Worm (Caenorhabditis elegans) whole organism, L1 larva: Measurements from ENCODE around the gene F35F10.14.

ENCODE experiments used
- C04F5.9 ChIP-seq: sonication (generic microtip); optimal IDR thresholded peaks from 2 replicates; lab custom pipeline; 2016; ENCODE audit warnings: missing genetic modification characterization, missing compliant biosample characterization
- F16B12.6 ChIP-seq: fragments of 150-350 bp; optimal IDR thresholded peaks from 2 replicates; lab custom pipeline; 2014; ENCODE audit warnings: missing biosample characterization, missing genetic modification characterization
- Y116A8C.19 ChIP-seq: sonication (generic microtip); optimal IDR thresholded peaks from 2 replicates; lab custom pipeline; 2016; ENCODE audit warnings: missing compliant biosample characterization, missing genetic modification characterization, borderline replicate concordance
- aha-1 ChIP-seq: fragments of 150-350 bp; optimal IDR thresholded peaks from 2 replicates; lab custom pipeline; 2014; ENCODE audit warnings: missing biosample characterization, missing genetic modification characterization
- aly-2 ChIP-seq: fragments of 150-350 bp; optimal IDR thresholded peaks from 2 replicates; lab custom pipeline; 2014; ENCODE audit warnings: missing biosample characterization, missing genetic modification characterization
- blmp-1 ChIP-seq: fragments of 150-350 bp; optimal IDR thresholded peaks from 2 replicates; lab custom pipeline; 2014; ENCODE audit warnings: missing biosample characterization, missing genetic modification characterization
- ceh-63 ChIP-seq: fragments of 200-800 bp; sonication (Bioruptor generic); optimal IDR thresholded peaks from 2 replicates; lab custom pipeline; 2018; ENCODE audit warnings: mild to moderate bottlenecking, missing genetic modification characterization, missing compliant biosample characterization
- ceh-8 ChIP-seq: fragments of 200-800 bp; sonication (Bioruptor generic); optimal IDR thresholded peaks from 2 replicates; lab custom pipeline; 2018; ENCODE audit warnings: mild to moderate bottlenecking, missing genetic modification characterization, moderate library complexity, missing compliant biosample characterization
- ceh-82 ChIP-seq, 3 experiments: fragments of 150-350 bp in 1 of 3; sonication (generic microtip) in 2 of 3; optimal IDR thresholded peaks; 2 replicates each; lab custom pipeline; 2014 to 2017; ENCODE audit warnings: missing biosample characterization in 3 of 3, missing genetic modification characterization in 3 of 3
- ceh-88 ChIP-seq: fragments of 200-800 bp; sonication (Bioruptor generic); IDR thresholded peaks from 2 replicates; pipeline ENCODE4 v1.3.6; 2022; ENCODE audit warnings: missing genetic modification characterization, missing compliant biosample characterization
- ceh-90 ChIP-seq: sonication (generic microtip); optimal IDR thresholded peaks from 2 replicates; lab custom pipeline; 2016; ENCODE audit warnings: missing genetic modification characterization, missing compliant biosample characterization
- ces-1 ChIP-seq: fragments of 150-350 bp; optimal IDR thresholded peaks from 2 replicates; lab custom pipeline; 2014; ENCODE audit warnings: missing biosample characterization, missing genetic modification reagents, missing genetic modification characterization
- dsc-1 ChIP-seq: sonication (generic microtip); optimal IDR thresholded peaks from 2 replicates; lab custom pipeline; 2016; ENCODE audit warnings: mild to moderate bottlenecking, missing genetic modification characterization, missing compliant biosample characterization
- efl-3 ChIP-seq: fragments of 200-800 bp; sonication (Bioruptor generic); optimal IDR thresholded peaks from 2 replicates; lab custom pipeline; 2018; ENCODE audit warnings: mild to moderate bottlenecking, missing genetic modification characterization, missing compliant biosample characterization
- egl-13 ChIP-seq: sonication (generic microtip); optimal IDR thresholded peaks from 2 replicates; lab custom pipeline; 2016; ENCODE audit warnings: missing genotype, missing genetic modification reagents, missing genetic modification characterization, missing compliant biosample characterization
- elt-2 ChIP-seq: sonication (generic microtip); optimal IDR thresholded peaks from 2 replicates; lab custom pipeline; 2016; ENCODE audit warnings: missing genetic modification characterization, mild to moderate bottlenecking, inconsistent platforms, missing compliant biosample characterization, missing genetic modification reagents
- ets-5 ChIP-seq: fragments of 200-800 bp; sonication (Bioruptor generic); IDR thresholded peaks from 2 replicates; pipeline ENCODE4 v1.3.6; 2022; ENCODE audit warnings: missing genetic modification characterization, missing compliant biosample characterization
- fkh-4 ChIP-seq: sonication (generic microtip); optimal IDR thresholded peaks from 2 replicates; lab custom pipeline; 2016; ENCODE audit warnings: missing compliant biosample characterization, missing genetic modification characterization, borderline replicate concordance
- grh-1 ChIP-seq: fragments of 200-800 bp; sonication (Bioruptor generic); IDR thresholded peaks from 2 replicates; pipeline ENCODE4 v1.3.6; 2022; ENCODE audit warnings: missing genetic modification reagents, missing genetic modification characterization, missing compliant biosample characterization
- hlh-4 ChIP-seq: sonication (generic microtip); optimal IDR thresholded peaks from 2 replicates; lab custom pipeline; 2016; ENCODE audit warnings: mild to moderate bottlenecking, missing genetic modification characterization, missing compliant biosample characterization
- irx-1 ChIP-seq: sonication (generic microtip); optimal IDR thresholded peaks from 2 replicates; lab custom pipeline; 2016; ENCODE audit warnings: missing genetic modification characterization, missing compliant biosample characterization
- jun-1 ChIP-seq: fragments of 150-350 bp; optimal IDR thresholded peaks from 2 replicates; lab custom pipeline; 2014; ENCODE audit warnings: missing biosample characterization, missing genetic modification reagents, missing genetic modification characterization
- lin-14 ChIP-seq: fragments of 200-800 bp; sonication (Bioruptor generic); optimal IDR thresholded peaks from 2 replicates; lab custom pipeline; 2018; ENCODE audit warnings: mild to moderate bottlenecking, missing genetic modification characterization, moderate library complexity, missing compliant biosample characterization
- mep-1 ChIP-seq: fragments of 150-350 bp; optimal IDR thresholded peaks from 2 replicates; lab custom pipeline; 2014; ENCODE audit warnings: missing biosample characterization, missing genetic modification characterization
- nhr-11 ChIP-seq: fragments of 150-350 bp; optimal IDR thresholded peaks from 2 replicates; lab custom pipeline; 2014; ENCODE audit warnings: missing biosample characterization, missing genetic modification characterization
- nhr-20 ChIP-seq: sonication (generic microtip); optimal IDR thresholded peaks from 2 replicates; lab custom pipeline; 2016; ENCODE audit warnings: mild to moderate bottlenecking, missing genetic modification characterization, missing compliant biosample characterization
- nhr-237 ChIP-seq: fragments of 150-350 bp; optimal IDR thresholded peaks from 2 replicates; lab custom pipeline; 2014; ENCODE audit warnings: missing biosample characterization, missing genetic modification characterization
- nhr-28 ChIP-seq: fragments of 150-350 bp; optimal IDR thresholded peaks from 2 replicates; lab custom pipeline; 2014; ENCODE audit warnings: missing biosample characterization, missing genetic modification characterization
- nhr-47 ChIP-seq: sonication (generic microtip); optimal IDR thresholded peaks from 2 replicates; lab custom pipeline; 2016; ENCODE audit warnings: mild to moderate bottlenecking, missing genetic modification characterization, moderate library complexity, missing compliant biosample characterization
- nhr-84 ChIP-seq: sonication (generic microtip); optimal IDR thresholded peaks from 2 replicates; lab custom pipeline; 2017; ENCODE audit warnings: missing biosample characterization, missing genetic modification characterization
- nhr-85 ChIP-seq: sonication (generic microtip); peaks from one replicate; lab custom pipeline; 2016; ENCODE audit warnings: missing genetic modification characterization, inconsistent platforms, missing compliant biosample characterization
- nhr-90 ChIP-seq: sonication (generic microtip); optimal IDR thresholded peaks from 2 replicates; lab custom pipeline; 2016; ENCODE audit warnings: mild to moderate bottlenecking, missing genetic modification characterization, missing compliant biosample characterization; ENCODE audit not compliant: poor library complexity
- pax-3 ChIP-seq: fragments of 200-800 bp; sonication (Bioruptor generic); optimal IDR thresholded peaks from 2 replicates; lab custom pipeline; 2018; ENCODE audit warnings: mild to moderate bottlenecking, missing genetic modification characterization, moderate library complexity, missing compliant biosample characterization
- rnt-1 ChIP-seq: sonication (generic microtip); optimal IDR thresholded peaks from 2 replicates; lab custom pipeline; 2016; ENCODE audit warnings: mild to moderate bottlenecking, missing genetic modification characterization, moderate library complexity, missing compliant biosample characterization
- snpc-4 ChIP-seq: fragments of 150-350 bp; optimal IDR thresholded peaks from 2 replicates; lab custom pipeline; 2014; ENCODE audit warnings: missing biosample characterization, missing genetic modification characterization
- snu-23 ChIP-seq: sonication (generic microtip); optimal IDR thresholded peaks from 2 replicates; lab custom pipeline; 2016; ENCODE audit warnings: missing genetic modification characterization, missing compliant biosample characterization
- swsn-7 ChIP-seq: sonication (generic microtip); optimal IDR thresholded peaks from 2 replicates; lab custom pipeline; 2016; ENCODE audit warnings: missing genetic modification characterization, missing compliant biosample characterization
- tbx-2 ChIP-seq: sonication (generic microtip); optimal IDR thresholded peaks from 2 replicates; lab custom pipeline; 2016; ENCODE audit warnings: missing genetic modification characterization, missing compliant biosample characterization
- unc-130 ChIP-seq: fragments of 150-350 bp; optimal IDR thresholded peaks from 2 replicates; lab custom pipeline; 2017; ENCODE audit warnings: missing biosample characterization, missing genetic modification characterization, inconsistent platforms
- unc-30 ChIP-seq: sonication (generic microtip); optimal IDR thresholded peaks from 2 replicates; lab custom pipeline; 2017; ENCODE audit warnings: missing biosample characterization, missing genetic modification characterization
- unc-62 ChIP-seq: fragments of 150-350 bp; optimal IDR thresholded peaks from 2 replicates; lab custom pipeline; 2014; ENCODE audit warnings: missing biosample characterization, missing genetic modification reagents, missing genetic modification characterization
- unc-98 ChIP-seq: fragments of 200-800 bp; sonication (Bioruptor generic); IDR thresholded peaks from 2 replicates; pipeline ENCODE4 v1.3.6; 2022; ENCODE audit warnings: missing genetic modification characterization, missing compliant biosample characterization
- xbp-1 ChIP-seq: sonication (generic microtip); optimal IDR thresholded peaks from 2 replicates; lab custom pipeline; 2016; ENCODE audit warnings: missing genetic modification characterization, missing compliant biosample characterization
- ztf-4 ChIP-seq: fragments of 150-350 bp; optimal IDR thresholded peaks from 2 replicates; lab custom pipeline; 2014; ENCODE audit warnings: missing biosample characterization, missing genetic modification characterization

Gene F35F10.14

DNA sequence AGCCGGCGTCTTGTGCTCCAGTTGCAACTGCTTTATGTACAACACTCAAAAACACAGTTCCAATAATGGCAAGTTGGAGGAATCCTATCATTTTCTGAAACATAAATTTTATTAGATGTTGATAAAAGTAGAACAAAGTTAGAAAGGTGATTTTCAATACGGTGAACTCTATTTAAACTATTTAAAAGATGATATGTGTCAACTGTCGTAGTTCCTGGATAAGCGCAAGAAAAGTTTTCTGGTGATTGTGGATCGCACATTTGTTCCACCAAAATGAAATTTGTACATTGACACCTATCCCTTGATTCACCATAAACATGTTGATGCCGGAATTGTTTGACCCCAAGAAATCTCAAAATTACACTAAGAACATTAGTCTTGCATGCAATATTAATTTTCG is 12.1 kb upstream of the F35F10.14 start, which contains the start of gene C17B7.9:
Gene C17B7.9, minus strand, starts transcription at position 101 of the 400 bp plus-strand sequence.
- no peak for TF ChIP-seq efl-3 (GFP tag; lab: Kevin White, UChicago)
- no peak for TF ChIP-seq swsn-7 (tag; lab: Kevin White, UChicago)
- TF ChIP-seq snu-23 (GFP tag; lab: Kevin White, UChicago): no peak
- no peak for TF ChIP-seq ceh-63 (GFP tag; lab: Kevin White, UChicago)

DNA sequence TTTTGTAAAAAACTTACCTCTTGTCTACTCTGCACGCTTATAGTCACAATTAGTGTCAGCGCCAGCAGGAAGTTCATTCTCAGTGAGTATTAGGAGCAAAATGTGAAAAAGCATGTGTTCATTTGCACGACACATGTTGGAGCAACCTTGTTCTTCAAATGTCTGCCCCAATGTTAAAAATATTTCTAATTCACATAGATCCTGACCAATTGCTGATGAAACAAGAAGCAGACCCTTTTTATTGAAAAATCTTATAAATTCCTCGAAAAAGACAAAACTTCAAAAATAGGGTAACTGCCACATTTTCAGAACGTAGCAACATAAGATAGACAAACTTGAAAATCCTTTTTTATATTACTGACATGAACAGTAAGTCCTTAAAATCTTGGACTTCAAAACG is 4.3 kb upstream of the F35F10.14 start, which contains the start of gene C17B7.8:
Gene C17B7.8, minus strand, starts transcription at position 101 of the 400 bp plus-strand sequence.
- TF ChIP-seq ceh-90 (tag; lab: Kevin White, UChicago): no peak
- TF ChIP-seq ceh-8 (GFP tag; lab: Kevin White, UChicago): no peak
- TF ChIP-seq snpc-4 (tag; lab: Kevin White, UChicago): no peak
- no peak for TF ChIP-seq hlh-4
- TF ChIP-seq unc-130 (tag; lab: Kevin White, UChicago): no peak
- no peak for TF ChIP-seq pax-3
- no peak for TF ChIP-seq mep-1 (tag; lab: Kevin White, UChicago)
- TF ChIP-seq fkh-4 (tag; lab: Kevin White, UChicago): no peak
- TF ChIP-seq nhr-47 (tag; lab: Kevin White, UChicago): no peak
- TF ChIP-seq ceh-88: no peak
- TF ChIP-seq dsc-1 (tag; lab: Kevin White, UChicago): no peak

DNA sequence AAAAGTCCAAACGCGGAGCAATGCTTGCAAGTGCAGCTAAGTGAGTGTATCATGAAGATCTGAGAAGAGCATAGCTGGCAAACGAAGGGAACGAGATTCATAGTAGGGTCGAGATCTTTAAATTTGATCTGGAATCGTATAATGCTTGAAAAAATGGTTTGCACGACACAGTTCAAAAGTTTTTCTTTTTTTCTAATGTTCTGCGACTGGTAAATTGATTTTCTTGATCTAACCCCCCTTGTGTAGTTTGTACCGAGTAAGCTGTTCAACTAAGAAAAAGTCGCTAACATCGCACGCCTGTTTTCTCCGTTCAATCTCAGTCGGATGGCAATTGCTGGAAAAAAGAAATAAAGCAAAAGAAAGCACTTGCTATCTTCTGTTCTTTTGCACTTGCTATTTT is 527 bp upstream of the F35F10.14 start, which contains the start of gene C17B7.14:
Gene C17B7.14, minus strand, starts transcription at position 101 of the 400 bp plus-strand sequence.
- TF ChIP-seq hlh-4 (no peak), unc-98 (no peak), ceh-88 (no peak), elt-2 (tag; lab: Kevin White, UChicago) (no peak), ceh-63 (GFP tag; lab: Kevin White, UChicago) (no peak), ets-5 (GFP tag; lab: Robert Waterston, UW) (no peak), aly-2 (tag; lab: Kevin White, UChicago) (no peak), nhr-20 (tag; lab: Kevin White, UChicago) (no peak), ces-1 (GFP tag; lab: Kevin White, UChicago) (no peak), unc-30 (tag; lab: Kevin White, UChicago) (no peak)

DNA sequence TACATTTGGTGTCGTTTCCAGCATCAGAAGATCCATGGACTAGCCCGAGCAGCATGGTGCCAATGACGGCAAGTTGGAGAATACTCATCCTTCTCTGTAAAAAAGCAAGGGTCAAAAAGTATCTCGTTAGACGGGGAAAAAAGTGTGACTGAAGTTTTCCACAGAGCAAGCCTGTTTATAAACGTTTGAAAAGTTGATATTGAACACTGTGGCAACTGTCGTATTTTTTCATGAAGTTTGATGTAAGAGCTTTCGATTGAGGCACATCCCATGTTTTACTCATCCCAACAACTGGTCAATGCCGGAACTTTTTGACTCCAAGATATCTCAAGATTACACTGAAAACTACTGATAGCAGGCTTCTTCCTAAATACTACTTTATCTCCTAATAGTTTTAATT is 930 bp downstream of the F35F10.14 start, which contains the start of gene F35F10.13:
Gene F35F10.13, minus strand, starts transcription at position 101 of the 400 bp plus-strand sequence.
- no peak for TF ChIP-seq F16B12.6 (tag; lab: Kevin White, UChicago)
- no peak for TF ChIP-seq lin-14 (GFP tag; lab: Kevin White, UChicago)
- TF ChIP-seq jun-1 (tag; lab: Kevin White, UChicago): no peak
- no peak for TF ChIP-seq swsn-7 (tag; lab: Kevin White, UChicago)
- no peak for TF ChIP-seq C04F5.9 (tag; lab: Kevin White, UChicago)
- no peak for TF ChIP-seq rnt-1 (tag; lab: Kevin White, UChicago)

DNA sequence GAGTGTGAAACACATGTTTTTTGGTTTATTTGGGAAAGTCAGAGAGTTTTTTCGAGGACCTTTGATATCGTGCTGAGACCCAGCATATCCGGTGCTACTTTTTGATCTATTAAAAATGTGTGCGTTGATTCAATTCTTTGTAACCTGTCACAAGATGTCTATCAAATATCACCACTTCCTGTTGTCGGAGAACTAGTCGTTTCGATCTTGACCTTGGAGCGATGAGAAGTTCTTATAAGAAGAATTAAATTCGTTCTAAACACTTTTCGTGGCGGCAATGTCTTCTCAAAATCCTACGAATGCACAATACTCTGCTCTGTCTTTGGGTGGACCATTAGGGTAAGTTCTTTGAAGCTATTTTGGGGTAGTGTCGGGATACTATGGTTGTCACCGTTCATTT is 3.8 kb downstream of the F35F10.14 start, which contains the start of gene F35F10.1:
Gene F35F10.1, plus strand, starts transcription at position 200 of the 400 bp plus-strand sequence.
- TF ChIP-seq nhr-85 (tag; lab: Kevin White, UChicago): peak; percentile 69
- peak; percentile 9; the same call in 1 of the 2 replicates for TF ChIP-seq grh-1 (GFP tag; lab: Robert Waterston, UW)
- peak; percentile 37 for TF ChIP-seq blmp-1 (tag; lab: Kevin White, UChicago)
- no peak for TF ChIP-seq unc-62 (GFP tag; lab: Kevin White, UChicago)

DNA sequence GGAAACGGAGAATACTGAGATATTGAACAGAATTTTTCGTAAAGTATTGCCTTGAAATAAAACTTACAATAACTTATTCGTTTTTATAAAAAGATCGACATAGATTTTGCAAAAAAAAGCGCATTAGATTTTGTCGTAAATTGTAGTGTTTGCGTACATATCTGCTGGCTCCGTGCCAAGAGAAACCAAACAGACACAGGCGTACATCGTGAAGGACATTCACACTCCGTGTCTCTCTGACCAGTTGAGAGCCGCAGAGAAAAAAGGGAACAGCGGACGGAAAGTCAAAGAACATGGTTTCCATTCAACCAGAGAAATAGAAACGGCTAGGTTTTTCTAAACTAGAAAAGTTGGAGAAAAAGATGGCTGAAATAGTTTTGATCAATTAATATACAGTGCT is 4.6 kb downstream of the F35F10.14 start, which contains the start of gene arrd-19:
Gene arrd-19, minus strand, starts transcription at position 209 of the 400 bp plus-strand sequence.
- TF ChIP-seq irx-1 (peak; percentile 58), nhr-84 (tag; lab: Kevin White, UChicago) (no peak), tbx-2 (peak; percentile 73), nhr-90 (tag; lab: Kevin White, UChicago) (peak; percentile 34), ceh-82 (tag; optimal IDR thresholded peaks at IDR 0.05; lab: Kevin White, UChicago) (peak in 2 of 3 experiments; percentile 36 to 76), nhr-85 (tag; lab: Kevin White, UChicago) (peak; percentile 97), ceh-8 (GFP tag; lab: Kevin White, UChicago) (no peak), xbp-1 (tag; lab: Kevin White, UChicago) (peak; percentile 56), nhr-237 (tag; lab: Kevin White, UChicago) (no peak), aha-1 (no peak), Y116A8C.19 (tag; lab: Kevin White, UChicago) (no peak), nhr-11 (tag; lab: Kevin White, UChicago) (no peak), nhr-28 (no peak), ztf-4 (tag; lab: Kevin White, UChicago) (no peak), unc-30 (tag; lab: Kevin White, UChicago) (no peak), egl-13 (tag; lab: Kevin White, UChicago) (peak; percentile 19)
